Fruit fly (Drosophila melanogaster) whole organism: Measurements from ENCODE around the gene FoxP.

Experiments used
- CG8478 ChIP-seq: fragments of >200 bp; optimal IDR thresholded peaks from 2 replicates; lab custom pipeline; 2018; ENCODE audit warnings: inconsistent platforms
- Dll ChIP-seq: fragments of >200 bp; optimal IDR thresholded peaks from 2 replicates; lab custom pipeline; 2017
- EcR ChIP-seq, 2 experiments: fragments of >200 bp; optimal IDR thresholded peaks; 2 replicates each; lab custom pipeline; 2017; ENCODE audit warnings: missing biosample characterization in 2 of 2, missing genetic modification characterization in 2 of 2, missing genetic modification reagents in 2 of 2
- pan ChIP-seq: fragments of >200 bp; optimal IDR thresholded peaks from 2 replicates; lab custom pipeline; 2017

dm6 chr3R:9704183-9705007 lies 26.3 kb downstream of the FoxP start:
- TF ChIP-seq CG8478 = peak; percentile 30
- peak; percentile 14 for TF ChIP-seq Dll (lab: Kevin White, UChicago)
- TF ChIP-seq pan (lab: Kevin White, UChicago) = no peak
- no peak for TF ChIP-seq EcR (GFP tag; optimal IDR thresholded peaks at IDR 0.05; lab: Kevin White, UChicago)
